Fruit fly (Drosophila melanogaster) whole organism, embryonic: ENCODE data around the gene CG6937.

ENCODE experiments used
- CG1024 ChIP-seq: fragments of 200-800 bp; sonication (Bioruptor generic); IDR thresholded peaks from 2 replicates; pipeline ENCODE4 v1.3.6; 2022; ENCODE audit warnings: missing biosample characterization, missing genetic modification characterization
- CG11085 ChIP-seq: fragments of 200-800 bp; sonication (Bioruptor generic); IDR thresholded peaks from 2 replicates; pipeline ENCODE4 v1.3.6; 2022; ENCODE audit warnings: missing biosample characterization, missing genetic modification characterization
- CG13624 ChIP-seq: fragments of 200-800 bp; sonication (Bioruptor generic); optimal IDR thresholded peaks from 2 replicates; lab custom pipeline; 2016; ENCODE audit warnings: missing biosample characterization, missing genetic modification characterization
- CG17186 ChIP-seq: fragments of 200-800 bp; sonication (Bioruptor generic); optimal IDR thresholded peaks from 3 replicates; lab custom pipeline; 2017; ENCODE audit warnings: missing biosample characterization, missing genetic modification reagents, missing genetic modification characterization
- CG18619 ChIP-seq: fragments of 200-800 bp; sonication (Bioruptor generic); optimal IDR thresholded peaks from 3 replicates; lab custom pipeline; 2017; ENCODE audit warnings: missing biosample characterization, mild to moderate bottlenecking, missing genetic modification characterization
- CG30431 ChIP-seq: fragments of 200-800 bp; sonication (Bioruptor generic); optimal IDR thresholded peaks from 2 replicates; lab custom pipeline; 2017; ENCODE audit warnings: missing biosample characterization, missing genetic modification characterization
- CG3281 ChIP-seq: fragments of 200-800 bp; sonication (Bioruptor generic); optimal IDR thresholded peaks from 3 replicates; lab custom pipeline; 2017; ENCODE audit warnings: missing biosample characterization, mild to moderate bottlenecking, missing genetic modification characterization
- CG3407 ChIP-seq: fragments of 200-800 bp; sonication (Bioruptor generic); optimal IDR thresholded peaks from 2 replicates; lab custom pipeline; 2018; ENCODE audit warnings: missing biosample characterization, mild to moderate bottlenecking, missing genetic modification characterization
- CG6272 ChIP-seq: fragments of 200-800 bp; sonication (Bioruptor generic); IDR thresholded peaks from 2 replicates; pipeline ENCODE4 v1.3.6; 2022; ENCODE audit warnings: missing biosample characterization, missing genetic modification characterization
- CG7372 ChIP-seq: fragments of 200-800 bp; sonication (Bioruptor generic); IDR thresholded peaks from 2 replicates; pipeline ENCODE4 v1.3.6; 2022; ENCODE audit warnings: missing biosample characterization, missing genetic modification characterization
- CG8388 ChIP-seq: fragments of 200-800 bp; sonication (Bioruptor generic); optimal IDR thresholded peaks from 2 replicates; lab custom pipeline; 2019; ENCODE audit warnings: missing biosample characterization, mild to moderate bottlenecking, missing genetic modification characterization, moderate library complexity
- Dek ChIP-seq: fragments of 200-800 bp; sonication (Bioruptor generic); optimal IDR thresholded peaks from 3 replicates; lab custom pipeline; 2019; ENCODE audit warnings: missing biosample characterization, mild to moderate bottlenecking, missing genetic modification characterization, moderate library complexity
- Doc3 ChIP-seq: fragments of 200-800 bp; sonication (Bioruptor generic); IDR thresholded peaks from 3 replicates; pipeline ENCODE4 v1.3.6; 2022; ENCODE audit warnings: missing biosample characterization, missing genetic modification characterization; ENCODE audit not compliant: partially characterized antibody
- Ets65A ChIP-seq: fragments of 200-800 bp; sonication (Bioruptor generic); peaks from one replicate; lab custom pipeline; 2016; ENCODE audit warnings: missing biosample characterization, missing genetic modification characterization
- Fer1 ChIP-seq: fragments of 200-800 bp; sonication (Bioruptor generic); optimal IDR thresholded peaks from 2 replicates; lab custom pipeline; 2017; ENCODE audit warnings: missing biosample characterization, mild to moderate bottlenecking, missing genetic modification characterization
- Gug ChIP-seq: fragments of 200-800 bp; sonication (Bioruptor generic); IDR thresholded peaks from 4 replicates; pipeline ENCODE4 v1.3.6; 2022; ENCODE audit warnings: missing biosample characterization, missing genetic modification characterization
- Hr3 ChIP-seq: fragments of 200-800 bp; sonication (Bioruptor generic); optimal IDR thresholded peaks from 3 replicates; lab custom pipeline; 2016; ENCODE audit warnings: missing biosample characterization, missing genetic modification characterization
- Med ChIP-seq: fragments of 200-800 bp; sonication (Bioruptor generic); peaks from one replicate; lab custom pipeline; 2016; ENCODE audit warnings: missing biosample characterization, missing genetic modification characterization, mild to moderate bottlenecking, inconsistent platforms, moderate library complexity
- Myb ChIP-seq: fragments of 200-800 bp; sonication (Bioruptor generic); optimal IDR thresholded peaks from 2 replicates; lab custom pipeline; 2016; ENCODE audit warnings: missing biosample characterization, missing genetic modification characterization
- Nf-YB ChIP-seq: fragments of 200-800 bp; sonication (Bioruptor generic); optimal IDR thresholded peaks from 3 replicates; lab custom pipeline; 2019; ENCODE audit warnings: missing biosample characterization, mild to moderate bottlenecking, missing genetic modification characterization, moderate library complexity
- NfI ChIP-seq: fragments of 200-800 bp; sonication (Bioruptor generic); optimal IDR thresholded peaks from 3 replicates; lab custom pipeline; 2018; ENCODE audit warnings: missing biosample characterization, mild to moderate bottlenecking, missing genetic modification characterization, moderate library complexity
- Pdp1 ChIP-seq, 2 experiments: fragments of 200-800 bp; sonication (Bioruptor generic); optimal IDR thresholded peaks; 3 replicates each; lab custom pipeline; 2016; ENCODE audit warnings: missing biosample characterization in 2 of 2, missing genetic modification characterization in 2 of 2, mild to moderate bottlenecking in 1 of 2, moderate library complexity in 1 of 2
- Six4 ChIP-seq: fragments of 200-800 bp; sonication (Bioruptor generic); optimal IDR thresholded peaks from 2 replicates; lab custom pipeline; 2016; ENCODE audit warnings: missing biosample characterization, missing genetic modification characterization
- Sry-β ChIP-seq: fragments of 200-800 bp; sonication (Bioruptor generic); optimal IDR thresholded peaks from 2 replicates; lab custom pipeline; 2018; ENCODE audit warnings: missing biosample characterization, mild to moderate bottlenecking, missing genetic modification characterization, moderate library complexity
- Trl ChIP-seq, 3 experiments: fragments of >200 bp in 2 of 3; fragments of 200-800 bp in 1 of 3; sonication (Bioruptor generic) in 1 of 3; optimal IDR thresholded peaks; 2 replicates in 1 of 3; 3 replicates in 2 of 3; lab custom pipeline; 2016 to 2017; ENCODE audit warnings: missing biosample characterization in 1 of 3, missing genetic modification characterization in 1 of 3
- ara ChIP-seq: fragments of 200-800 bp; sonication (Bioruptor generic); IDR thresholded peaks from 2 replicates; pipeline ENCODE4 v1.3.6; 2022; ENCODE audit warnings: missing biosample characterization, missing genetic modification characterization
- ase ChIP-seq: fragments of 200-800 bp; sonication (Bioruptor generic); IDR thresholded peaks from 3 replicates; pipeline ENCODE4 v1.3.6; 2022; ENCODE audit warnings: missing biosample characterization, missing genetic modification characterization
- caup ChIP-seq: fragments of 200-800 bp; sonication (Bioruptor generic); optimal IDR thresholded peaks from 3 replicates; lab custom pipeline; 2017; ENCODE audit warnings: missing biosample characterization, mild to moderate bottlenecking, missing genetic modification characterization, moderate library complexity; ENCODE audit not compliant: severe bottlenecking
- chif ChIP-seq, 2 experiments: fragments of 200-800 bp; sonication (Bioruptor generic); optimal IDR thresholded peaks; 3 replicates each; lab custom pipeline; 2016; ENCODE audit warnings: missing biosample characterization in 2 of 2, missing genetic modification characterization in 2 of 2
- chinmo ChIP-seq: fragments of 200-800 bp; sonication (Bioruptor generic); IDR thresholded peaks from 4 replicates; pipeline ENCODE4 v1.3.6; 2022; ENCODE audit warnings: missing biosample characterization, missing genetic modification characterization; ENCODE audit not compliant: partially characterized antibody
- disco-r ChIP-seq: fragments of 200-800 bp; sonication (Bioruptor generic); optimal IDR thresholded peaks from 2 replicates; lab custom pipeline; 2016; ENCODE audit warnings: missing biosample characterization, missing genetic modification characterization
- dm ChIP-seq: fragments of 200-800 bp; sonication (Bioruptor generic); optimal IDR thresholded peaks from 3 replicates; lab custom pipeline; 2016; ENCODE audit warnings: missing biosample characterization, missing genetic modification characterization
- hb ChIP-seq: fragments of 200-800 bp; sonication (Bioruptor generic); IDR thresholded peaks from 3 replicates; pipeline ENCODE4 v1.3.6; 2022; ENCODE audit warnings: missing biosample characterization, missing genetic modification characterization; ENCODE audit not compliant: partially characterized antibody
- her ChIP-seq: fragments of 200-800 bp; sonication (Bioruptor generic); optimal IDR thresholded peaks from 2 replicates; lab custom pipeline; 2016; ENCODE audit warnings: missing biosample characterization, missing genetic modification characterization
- hkb ChIP-seq, 2 experiments: fragments of 200-800 bp in 1 of 2; fragments of >200 bp in 1 of 2; sonication (Bioruptor generic) in 1 of 2; IDR thresholded peaks in 1 of 2; optimal IDR thresholded peaks in 1 of 2; 2 replicates each; pipeline versions ENCODE4 v1.3.6 to Lab custom; 2017 to 2022; ENCODE audit warnings: missing biosample characterization in 1 of 2, missing genetic modification characterization in 1 of 2
- maf-S ChIP-seq: fragments of 200-800 bp; sonication (Bioruptor generic); optimal IDR thresholded peaks from 2 replicates; lab custom pipeline; 2016; ENCODE audit warnings: missing biosample characterization, missing genetic modification characterization
- nmo ChIP-seq: fragments of 200-800 bp; sonication (Bioruptor generic); optimal IDR thresholded peaks from 2 replicates; lab custom pipeline; 2018; ENCODE audit warnings: missing biosample characterization, mild to moderate bottlenecking, missing genetic modification characterization, moderate library complexity
- oc ChIP-seq: fragments of 200-800 bp; sonication (Bioruptor generic); optimal IDR thresholded peaks from 2 replicates; lab custom pipeline; 2018; ENCODE audit warnings: missing biosample characterization, mild to moderate bottlenecking, missing genetic modification characterization, moderate library complexity
- onecut ChIP-seq: fragments of 200-800 bp; sonication (Bioruptor generic); IDR thresholded peaks from 2 replicates; pipeline ENCODE4 v1.3.6; 2022; ENCODE audit warnings: missing biosample characterization, missing genetic modification characterization
- pan ChIP-seq, 4 experiments: fragments of >200 bp in 3 of 4; fragments of 200-800 bp in 1 of 4; sonication (Bioruptor generic) in 1 of 4; optimal IDR thresholded peaks in 3 of 4; IDR thresholded peaks in 1 of 4; 2 replicates each; pipeline versions ENCODE4 v1.3.6 to Lab custom; 2017 to 2022; ENCODE audit warnings: missing biosample characterization in 2 of 4, missing genetic modification characterization in 2 of 4, mixed read lengths in 1 of 4
- pum ChIP-seq: fragments of 200-800 bp; sonication (Bioruptor generic); optimal IDR thresholded peaks from 2 replicates; lab custom pipeline; 2016; ENCODE audit warnings: missing biosample characterization, missing genetic modification characterization
- ranshi ChIP-seq: fragments of 200-800 bp; sonication (Bioruptor generic); IDR thresholded peaks from 2 replicates; pipeline ENCODE4 v1.3.6; 2022; ENCODE audit warnings: missing biosample characterization, missing genetic modification characterization
- sc ChIP-seq, 3 experiments: fragments of >200 bp in 2 of 3; fragments of 200-800 bp in 1 of 3; sonication (Bioruptor generic) in 1 of 3; optimal IDR thresholded peaks; 2 replicates in 2 of 3; 3 replicates in 1 of 3; lab custom pipeline; 2017; ENCODE audit warnings: mild to moderate bottlenecking in 1 of 3, missing biosample characterization in 1 of 3, missing genetic modification characterization in 1 of 3, missing genetic modification reagents in 1 of 3
- shn ChIP-seq: fragments of 200-800 bp; sonication (Bioruptor generic); optimal IDR thresholded peaks from 3 replicates; lab custom pipeline; 2016; ENCODE audit warnings: missing biosample characterization, missing genetic modification characterization
- sim ChIP-seq: fragments of 200-800 bp; sonication (Bioruptor generic); IDR thresholded peaks from 2 replicates; pipeline ENCODE4 v1.3.6; 2022; ENCODE audit warnings: missing biosample characterization, missing genetic modification characterization
- so ChIP-seq: fragments of 200-800 bp; sonication (Bioruptor generic); IDR thresholded peaks from 3 replicates; pipeline ENCODE4 v1.3.6; 2022; ENCODE audit warnings: missing biosample characterization, missing genetic modification characterization
- stc ChIP-seq: fragments of 200-800 bp; sonication (Bioruptor generic); IDR thresholded peaks from 2 replicates; pipeline ENCODE4 v1.3.6; 2022; ENCODE audit warnings: missing biosample characterization, missing genetic modification characterization

The CG6937 gene

DNA sequence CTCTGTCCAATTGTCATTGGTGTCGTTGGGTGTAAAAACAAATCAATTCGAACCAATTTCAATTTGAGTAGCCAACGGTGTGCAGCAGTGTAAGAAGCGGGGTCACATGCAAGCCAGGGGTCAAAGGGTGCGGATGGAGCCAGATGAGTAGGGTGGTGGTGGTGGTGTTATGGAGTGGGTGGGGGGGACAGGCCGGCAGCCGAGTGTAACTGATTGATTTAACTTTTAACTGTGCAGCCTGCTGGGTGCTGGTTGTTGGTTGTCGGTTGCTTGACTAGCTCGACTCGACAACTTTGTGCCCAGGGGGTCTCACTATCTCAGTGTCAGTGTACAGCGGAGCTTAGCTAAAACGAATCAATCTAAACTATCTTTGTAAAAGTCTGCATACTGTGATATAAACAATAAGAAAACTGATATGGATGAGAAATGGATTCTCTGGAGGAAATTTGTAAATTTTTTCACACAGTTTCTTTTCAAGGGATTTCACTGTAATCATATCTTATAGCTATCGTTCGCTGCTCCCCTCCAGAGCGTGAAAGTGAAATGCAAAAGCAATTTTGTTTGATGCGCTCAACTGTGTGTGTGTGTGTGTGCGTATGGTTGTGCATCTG is 12.9 kb downstream of the CG6937 start (continued):
- no peak for TF ChIP-seq chinmo (GFP tag; lab: Robert Waterston, UW)
- TF ChIP-seq CG8388 (GFP tag; lab: Kevin White, UChicago) = peak; percentile 75
- peak; percentile 0 for TF ChIP-seq CG13624 (GFP tag; lab: Kevin White, UChicago)
- peak; percentile 54; the same call in 1 of the 2 replicates for TF ChIP-seq sim (GFP tag; lab: Robert Waterston, UW)
- peak; percentile 52 for TF ChIP-seq Hr3
- TF ChIP-seq Med (GFP tag; lab: Kevin White, UChicago) = peak; percentile 93
- TF ChIP-seq caup = peak; percentile 16
- peak; percentile 40 for TF ChIP-seq CG18619 (GFP tag; lab: Kevin White, UChicago)
- TF ChIP-seq ase (GFP tag; lab: Robert Waterston, UW) = peak; percentile 65; the same call in 1 of the 3 replicates
- peak; percentile 75 for TF ChIP-seq pum (GFP tag; lab: Kevin White, UChicago)
- TF ChIP-seq CG3281 = no peak
- TF ChIP-seq Trl (optimal IDR thresholded peaks at IDR 0.05; lab: Kevin White, UChicago) = no peak
- TF ChIP-seq Trl (GFP tag; optimal IDR thresholded peaks at IDR 0.05; lab: Kevin White, UChicago) = peak; percentile 57
- peak; percentile 56 to 76 for TF ChIP-seq chif (GFP tag; optimal IDR thresholded peaks at IDR 0.05; lab: Kevin White, UChicago)
- peak; percentile 11 for TF ChIP-seq Dek (tag; lab: Kevin White, UChicago)
- TF ChIP-seq CG7372 (GFP tag; lab: Robert Waterston, UW) = 0 out of 2 replicates have a peak, but pooled peaks have one; percentile 37
- TF ChIP-seq Doc3 (GFP tag; lab: Robert Waterston, UW) = no peak
- no peak for TF ChIP-seq Nf-YB (GFP tag; lab: Kevin White, UChicago)
- peak; percentile 4 to 84 for TF ChIP-seq Pdp1 (GFP tag; optimal IDR thresholded peaks at IDR 0.05; lab: Kevin White, UChicago)
- TF ChIP-seq so (GFP tag; lab: Robert Waterston, UW) = peak; percentile 75; the same call in 2 of the 3 replicates
- TF ChIP-seq disco-r = no peak
- peak; percentile 85 for TF ChIP-seq ara (GFP tag; lab: Robert Waterston, UW)
- peak; percentile 47 for TF ChIP-seq CG30431 (GFP tag; lab: Kevin White, UChicago)
- TF ChIP-seq nmo = peak; percentile 79
- peak; percentile 85 for TF ChIP-seq Ets65A (GFP tag; lab: Kevin White, UChicago)
- peak; percentile 68 for TF ChIP-seq onecut (GFP tag; lab: Robert Waterston, UW)
- TF ChIP-seq CG3407 = peak; percentile 70
- no peak for TF ChIP-seq CG11085 (GFP tag; lab: Robert Waterston, UW)
- peak; percentile 3 for TF ChIP-seq Sry-β (GFP tag; lab: Kevin White, UChicago)
- peak; percentile 32 for TF ChIP-seq maf-S (GFP tag; lab: Kevin White, UChicago)
- peak; percentile 56 for TF ChIP-seq Six4 (GFP tag; lab: Kevin White, UChicago)
- peak; percentile 66 for TF ChIP-seq NfI (GFP tag; lab: Kevin White, UChicago)
- no peak for TF ChIP-seq hb (GFP tag; lab: Robert Waterston, UW)
- TF ChIP-seq Gug (GFP tag; lab: Robert Waterston, UW) = peak; percentile 65; the same call in 3 of the 4 replicates
- peak; percentile 46 for TF ChIP-seq Fer1 (GFP tag; lab: Kevin White, UChicago)
- TF ChIP-seq pan (optimal IDR thresholded peaks at IDR 0.05; lab: Kevin White, UChicago) = no peak
- peak in 1 of 2 experiments; percentile 76 for TF ChIP-seq pan (GFP tag; optimal IDR thresholded peaks at IDR 0.05 in 1 of 2, IDR thresholded peaks at IDR 0.05 in 1 of 2)
- TF ChIP-seq Myb (GFP tag; lab: Kevin White, UChicago) = peak; percentile 29
- peak; percentile 61 for TF ChIP-seq CG6272 (GFP tag; lab: Robert Waterston, UW)
- peak; percentile 67 for TF ChIP-seq CG1024 (GFP tag; lab: Robert Waterston, UW)
- TF ChIP-seq sc (optimal IDR thresholded peaks at IDR 0.05; lab: Kevin White, UChicago) = no peak
- TF ChIP-seq sc (GFP tag; optimal IDR thresholded peaks at IDR 0.05; lab: Kevin White, UChicago) = no peak
- peak; percentile 86 for TF ChIP-seq oc (tag; lab: Kevin White, UChicago)
- peak; percentile 35 for TF ChIP-seq dm (GFP tag; lab: Kevin White, UChicago)
- peak; percentile 35 for TF ChIP-seq shn
- peak; percentile 29 for TF ChIP-seq CG17186 (GFP tag; lab: Kevin White, UChicago)
- TF ChIP-seq her = peak; percentile 55
- no peak for TF ChIP-seq hkb (optimal IDR thresholded peaks at IDR 0.05; lab: Kevin White, UChicago)
- peak; percentile 79 for TF ChIP-seq hkb (GFP tag; IDR thresholded peaks at IDR 0.05; lab: Robert Waterston, UW)
- TF ChIP-seq stc = peak; percentile 82
- TF ChIP-seq ranshi = peak; percentile 83
